Fruit fly (Drosophila melanogaster) ovary, adult (tissue): ENCODE data around the gene lark.
A peak's percentile ranks its signal among the peaks of the same experiment; 100 is the strongest.

Experiments used
- CG17801 ChIP-seq: fragments of 200-800 bp; optimal IDR thresholded peaks from 2 replicates; lab custom pipeline; 2019; ENCODE audit warnings: missing biosample characterization, mild to moderate bottlenecking, missing genetic modification characterization, moderate library complexity; ENCODE audit not compliant: partially characterized antibody

lark gene

dm6 chr3L:7349311-7349710, 10.2 kb downstream of the lark start:
- TF ChIP-seq CG17801 (GFP tag; lab: Kevin White, UChicago): no peak

- TF ChIP-seq CG17801 (GFP tag; lab: Kevin White, UChicago): peak; percentile 31
Measured at dm6 chr3L:7356386-7357117, 17.5 kb downstream of the lark start, which contains the start of gene CTCF. CTCF (minus strand) TSS chr3L:7356713.

DNA sequence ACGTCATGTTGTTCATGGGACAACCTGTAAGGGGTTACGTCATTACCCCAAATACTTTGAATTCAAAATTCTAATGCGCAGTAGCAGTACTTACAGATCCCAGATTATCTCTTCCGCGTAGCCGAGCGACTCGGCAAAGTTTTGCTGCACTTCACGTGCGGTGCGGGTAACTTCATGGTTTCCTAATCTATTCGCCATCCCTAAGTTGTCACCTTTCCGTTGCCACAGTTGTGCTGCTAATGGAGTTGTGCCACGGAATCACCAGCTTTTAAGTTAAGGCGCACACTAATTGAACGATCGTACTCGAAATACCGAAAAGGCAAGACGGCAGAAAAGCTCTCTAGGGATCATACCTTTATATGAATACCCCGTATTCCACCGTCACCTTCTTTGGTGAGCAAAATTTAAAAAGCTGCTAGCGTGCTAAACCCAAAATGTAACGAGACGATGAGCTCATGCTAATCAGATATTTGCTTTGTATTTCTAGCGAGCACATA, 20.8 kb downstream of the lark start, which contains the start of gene pst:
pst (minus strand) TSS at position 437 of the 497 bp plus-strand sequence.
- peak; percentile 47 for TF ChIP-seq CG17801 (GFP tag; lab: Kevin White, UChicago)

- TF ChIP-seq CG17801 (GFP tag; lab: Kevin White, UChicago): no peak
Measured at dm6 chr3L:7360324-7360852, 21.3 kb downstream of the lark start, which contains the start of gene Sec63. Sec63 (plus strand) TSS chr3L:7360561.

dm6 chr3L:7361095-7361522, 22.0 kb downstream of the lark start:
- no peak for TF ChIP-seq CG17801 (GFP tag; lab: Kevin White, UChicago)

DNA sequence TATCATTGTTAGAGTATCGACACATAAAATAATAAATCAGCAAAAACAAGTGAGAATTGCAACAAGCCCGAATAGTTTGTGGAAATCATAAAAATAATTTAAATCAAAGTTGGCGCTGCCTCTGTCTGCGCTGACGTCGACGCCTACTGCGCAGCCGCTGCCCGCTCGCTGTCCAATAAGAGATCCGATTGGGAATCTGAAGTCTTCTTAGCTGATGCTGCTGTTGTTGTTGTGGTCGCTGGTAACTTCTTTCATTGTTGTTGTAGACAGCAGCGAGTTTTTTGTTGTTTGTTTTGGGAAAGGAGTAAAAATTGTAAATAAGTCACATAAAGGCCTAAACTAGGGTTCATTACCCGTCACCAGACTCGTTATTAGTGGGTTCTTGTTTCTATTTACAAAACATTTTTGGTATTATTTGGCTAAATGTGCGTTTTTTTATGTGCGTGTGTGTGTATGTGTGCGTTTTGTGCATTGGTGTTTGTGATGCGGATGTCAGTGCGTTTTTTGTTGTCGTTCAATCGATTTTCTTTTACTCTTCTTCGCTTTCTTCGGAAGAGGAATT, 25.7 kb downstream of the lark start:
- no peak for TF ChIP-seq CG17801 (GFP tag; lab: Kevin White, UChicago)

DNA sequence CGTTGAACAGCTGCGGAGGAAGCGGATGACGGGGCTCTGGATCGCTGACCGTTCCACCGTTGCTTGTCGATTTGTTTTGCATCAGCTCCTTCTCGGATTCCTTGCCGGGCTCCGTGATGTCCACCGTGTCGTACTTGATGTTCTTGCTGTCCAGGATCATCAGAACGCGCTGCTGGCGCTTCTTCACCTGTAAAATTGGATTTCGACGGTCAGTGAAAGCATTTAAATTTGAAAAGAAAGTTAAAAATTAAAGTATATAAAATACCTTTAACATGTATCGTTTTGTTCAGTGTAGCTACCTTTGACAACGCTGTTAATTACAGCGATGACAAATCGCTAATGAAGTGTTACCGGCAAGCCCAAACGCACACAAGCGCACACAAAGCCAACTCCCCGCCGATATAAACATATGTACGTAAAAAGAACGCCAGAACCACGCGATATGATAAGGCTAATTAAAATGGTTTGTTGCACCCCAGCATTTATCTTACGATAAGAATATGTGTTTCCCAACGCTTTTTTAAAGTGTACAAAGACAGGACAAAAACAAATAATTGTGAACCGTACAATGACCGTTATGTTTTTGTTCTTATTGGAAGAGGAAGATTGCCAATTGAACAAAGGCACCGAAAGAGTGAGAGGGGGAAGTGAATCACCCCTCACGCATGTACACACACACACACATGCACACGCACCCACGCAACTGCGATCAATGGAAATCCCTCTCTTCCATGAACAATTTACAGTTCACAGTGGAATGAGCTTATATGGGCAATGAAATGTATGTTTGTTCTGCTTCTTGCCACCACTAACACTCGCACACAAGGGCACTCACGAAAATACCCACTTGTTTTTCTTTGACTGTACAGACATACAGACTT, 29.0 kb downstream of the lark start:
- TF ChIP-seq CG17801 (GFP tag; lab: Kevin White, UChicago): peak; percentile 19

DNA sequence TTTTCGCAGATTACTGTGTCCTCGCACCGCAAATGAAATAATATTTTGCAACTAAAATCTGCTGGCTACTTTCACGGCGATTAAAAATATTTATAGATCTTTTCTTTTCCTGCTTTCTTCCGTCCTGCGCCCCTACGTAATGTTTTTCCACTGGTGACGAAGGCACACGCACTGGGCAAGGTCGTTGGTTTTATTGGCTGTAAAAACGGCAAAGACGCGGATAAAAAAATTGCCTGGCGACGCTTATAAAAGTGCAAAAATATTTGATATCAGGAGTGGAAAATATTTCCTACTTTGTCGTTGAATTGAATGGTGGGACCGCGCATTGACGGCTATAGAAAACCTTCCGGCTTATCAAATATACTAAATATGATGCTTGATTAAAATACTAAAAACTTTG, 29.9 kb downstream of the lark start, which contains the start of gene Sh3beta:
Sh3beta (minus strand) TSS at position 327 of the 400 bp plus-strand sequence.
- no peak for TF ChIP-seq CG17801 (GFP tag; lab: Kevin White, UChicago)

dm6 chr3L:7369543-7369942, 30.5 kb downstream of the lark start, which contains the start of gene akirin:
akirin (plus strand) TSS chr3L:7369843.
- no peak for TF ChIP-seq CG17801 (GFP tag; lab: Kevin White, UChicago)

DNA sequence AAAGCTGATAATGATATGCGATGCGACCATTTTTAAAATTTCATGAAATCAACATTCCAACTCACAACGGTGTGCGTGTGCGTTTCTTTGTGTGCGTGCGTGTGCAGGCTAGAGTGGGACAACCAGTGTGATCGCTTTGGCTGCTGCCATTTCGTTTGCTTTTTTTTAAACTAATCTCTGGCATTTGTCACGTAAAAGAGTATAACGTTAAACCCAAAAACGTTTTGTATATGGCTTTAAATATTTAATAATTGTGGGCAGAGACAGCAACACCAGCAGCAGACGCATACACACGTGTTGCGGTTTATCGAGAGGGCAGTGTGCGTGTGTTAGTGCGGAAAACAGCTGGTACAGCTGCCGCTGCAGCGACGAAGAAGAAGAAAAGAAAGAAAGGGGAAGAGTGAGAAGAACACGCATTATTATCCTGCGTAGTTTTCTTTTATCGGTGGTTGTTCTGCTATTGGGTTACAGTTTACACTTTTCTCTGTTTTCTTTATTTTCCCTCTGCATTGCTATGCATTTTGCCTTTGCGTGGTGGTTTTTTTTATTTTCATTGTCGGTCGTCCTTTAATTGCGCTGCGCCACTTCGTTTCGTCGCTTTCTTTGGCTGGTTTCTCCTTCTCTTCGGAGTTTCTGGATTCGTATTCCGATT, 31.3 kb downstream of the lark start:
- TF ChIP-seq CG17801 (GFP tag; lab: Kevin White, UChicago): no peak

DNA sequence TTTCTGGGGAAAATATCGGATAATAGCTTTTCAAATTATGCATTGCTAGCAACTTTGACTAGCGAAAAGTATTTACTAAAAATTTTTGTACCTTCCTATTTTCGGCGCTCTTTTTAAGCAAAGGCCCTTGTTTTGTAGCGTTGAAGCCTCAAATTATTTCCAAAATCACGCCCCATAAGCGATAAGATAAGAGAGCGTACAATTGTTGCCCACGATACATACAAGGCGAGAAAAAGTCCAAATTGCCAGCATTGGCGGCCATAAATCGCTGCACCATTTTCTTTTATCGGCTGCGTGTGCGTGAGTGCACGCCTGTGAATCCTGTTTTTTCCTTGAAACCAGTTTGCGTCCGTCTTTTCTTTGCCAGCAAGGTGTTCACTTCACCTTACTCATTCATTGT, 32.2 kb downstream of the lark start:
- no peak for TF ChIP-seq CG17801 (GFP tag; lab: Kevin White, UChicago)

dm6 chr3L:7376151-7376550, 37.1 kb downstream of the lark start:
- no peak for TF ChIP-seq CG17801 (GFP tag; lab: Kevin White, UChicago)

DNA sequence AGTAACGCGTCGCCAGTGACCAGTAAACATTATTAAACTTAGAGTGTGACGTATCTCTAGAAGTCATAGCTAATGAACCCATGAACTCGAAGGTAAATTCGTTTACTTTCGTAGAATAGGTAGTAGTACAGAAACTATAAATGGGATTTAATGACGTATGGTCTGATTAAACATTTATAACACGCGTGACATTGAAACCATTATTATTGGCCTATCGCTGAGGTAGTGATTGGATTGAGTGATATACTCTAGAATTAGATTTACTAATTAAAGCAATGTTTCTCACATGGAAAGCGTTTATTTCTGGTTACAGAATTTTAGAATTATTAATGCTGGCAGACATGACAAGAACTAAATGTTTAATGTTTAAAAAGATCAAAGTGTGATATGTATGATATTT, 37.8 kb downstream of the lark start:
- TF ChIP-seq CG17801 (GFP tag; lab: Kevin White, UChicago): no peak

- TF ChIP-seq CG17801 (GFP tag; lab: Kevin White, UChicago): no peak
Measured at dm6 chr3L:7380395-7380794, 41.3 kb downstream of the lark start.
